Worm (Caenorhabditis elegans): ENCODE data around the gene clec-86.

- TF ChIP-seq nhr-28 (tag; optimal IDR thresholded peaks at IDR 0.05): no peak
- TF ChIP-seq ceh-9 (tag; optimal IDR thresholded peaks at IDR 0.05): no peak
- TF ChIP-seq snpc-4 (tag; optimal IDR thresholded peaks at IDR 0.05): no peak
- TF ChIP-seq unc-39 (tag; optimal IDR thresholded peaks at IDR 0.05): no peak
- no peak for TF ChIP-seq nhr-11 (tag; optimal IDR thresholded peaks at IDR 0.05)
- TF ChIP-seq fos-1 (tag; optimal IDR thresholded peaks at IDR 0.05): no peak
Observed at ce11 chrX:7157483-7157882, 17.8 kb downstream of the clec-86 start.
